Worm (Caenorhabditis elegans) whole organism, midembryonic: ENCODE measurements around the gene tomm-7.

Source experiments
- T22C8.4 ChIP-seq: fragments of 200-800 bp; sonication (Bioruptor generic); IDR thresholded peaks from 2 replicates; pipeline ENCODE4 v1.3.6; 2022; ENCODE audit warnings: missing genetic modification characterization, missing compliant biosample characterization
- cog-1 ChIP-seq: sonication (generic microtip); optimal IDR thresholded peaks from 2 replicates; lab custom pipeline; 2016; ENCODE audit warnings: missing genetic modification characterization, missing compliant biosample characterization
- flt-1 ChIP-seq: fragments of 200-800 bp; sonication (Bioruptor generic); IDR thresholded peaks from 2 replicates; pipeline ENCODE4 v1.3.6; 2022; ENCODE audit warnings: missing genetic modification characterization, missing compliant biosample characterization

- TF ChIP-seq cog-1 (tag; lab: Kevin White, UChicago) (no peak), flt-1 (no peak), T22C8.4 (GFP tag; lab: Robert Waterston, UW) (no peak)
Observed at ce11 chrIII:7857142-7857541, 2.3 kb upstream of the tomm-7 start, which contains the start of gene tag-307.
